Fruit fly (Drosophila melanogaster) Kc167 (cell line): ENCODE results near the gene CG33772.

Source experiments
- Myc ChIP-seq: fragments of >200 bp; optimal IDR thresholded peaks from 2 replicates; lab custom pipeline; 2017; ENCODE audit warnings: missing external identifiers
- Sin3A ChIP-seq: fragments of >200 bp; optimal IDR thresholded peaks from 2 replicates; lab custom pipeline; 2018; ENCODE audit warnings: missing external identifiers
- h ChIP-seq: fragments of >200 bp; optimal IDR thresholded peaks from 3 replicates; lab custom pipeline; 2018; ENCODE audit warnings: missing external identifiers
- insv ChIP-seq: fragments of >200 bp; optimal IDR thresholded peaks from 3 replicates; lab custom pipeline; 2018; ENCODE audit warnings: missing external identifiers
- psq ChIP-seq: fragments of >200 bp; optimal IDR thresholded peaks from 2 replicates; lab custom pipeline; 2017; ENCODE audit warnings: missing external identifiers
- ttk ChIP-seq: sonication (Bioruptor generic); optimal IDR thresholded peaks from 2 replicates; lab custom pipeline; 2017; ENCODE audit warnings: missing external identifiers

DNA sequence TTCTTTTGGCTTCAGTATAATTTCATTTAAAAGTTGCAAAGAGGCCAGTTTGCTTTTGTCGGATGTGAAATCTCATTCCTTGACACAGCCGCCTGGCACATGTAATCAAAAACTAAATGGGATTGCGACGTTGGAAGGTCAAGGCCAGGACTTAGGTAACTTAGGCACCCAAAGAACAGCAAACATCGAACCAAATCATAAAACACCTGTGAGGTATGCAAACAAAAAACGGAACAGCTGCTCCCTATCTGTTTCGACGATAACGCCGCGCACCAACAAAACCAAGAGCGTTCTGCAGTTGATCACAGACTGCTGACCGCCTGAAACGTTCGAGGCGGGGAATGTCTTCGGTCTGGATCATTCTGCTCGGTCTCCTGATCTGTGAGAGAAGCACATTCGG is 46.8 kb upstream of the CG33772 start, which contains the start of gene CG45116:
- TF ChIP-seq Myc (lab: Kevin White, UChicago): no peak
- TF ChIP-seq psq (lab: Kevin White, UChicago): no peak
- no peak for TF ChIP-seq Sin3A
- TF ChIP-seq h (lab: Kevin White, UChicago): no peak
- TF ChIP-seq insv (lab: Kevin White, UChicago): no peak
- TF ChIP-seq ttk: no peak
